Fruit fly (Drosophila melanogaster) whole organism, embryonic: ENCODE data around the gene CG6790.

Source experiments
- CG16815 ChIP-seq: fragments of 200-800 bp; sonication (Bioruptor generic); optimal IDR thresholded peaks from 3 replicates; lab custom pipeline; 2017; ENCODE audit warnings: missing biosample characterization, mild to moderate bottlenecking, missing genetic modification characterization
- CG17359 ChIP-seq: fragments of 200-800 bp; sonication (Bioruptor generic); optimal IDR thresholded peaks from 3 replicates; lab custom pipeline; 2018; ENCODE audit warnings: missing biosample characterization, mild to moderate bottlenecking, missing genetic modification characterization, moderate library complexity
- CG2129 ChIP-seq: fragments of 200-800 bp; sonication (Bioruptor generic); IDR thresholded peaks from 2 replicates; pipeline ENCODE4 v1.3.6; 2022; ENCODE audit warnings: missing biosample characterization, missing genetic modification characterization; ENCODE audit not compliant: partially characterized antibody
- CG32767 ChIP-seq: fragments of 200-800 bp; sonication (Bioruptor generic); IDR thresholded peaks from 2 replicates; pipeline ENCODE4 v1.3.6; 2022; ENCODE audit warnings: missing biosample characterization, missing genetic modification characterization
- CG4328 ChIP-seq: fragments of 200-800 bp; sonication (Bioruptor generic); optimal IDR thresholded peaks from 3 replicates; lab custom pipeline; 2017; ENCODE audit warnings: missing biosample characterization, missing genetic modification reagents, missing genetic modification characterization
- Dref ChIP-seq: fragments of 200-800 bp; sonication (Bioruptor generic); IDR thresholded peaks from 2 replicates; pipeline ENCODE4 v1.3.6; 2022; ENCODE audit warnings: missing biosample characterization, missing genetic modification characterization
- Gug ChIP-seq: fragments of 200-800 bp; sonication (Bioruptor generic); IDR thresholded peaks from 4 replicates; pipeline ENCODE4 v1.3.6; 2022; ENCODE audit warnings: missing biosample characterization, missing genetic modification characterization
- HLH3B ChIP-seq: fragments of 200-800 bp; sonication (Bioruptor generic); IDR thresholded peaks from 2 replicates; pipeline ENCODE4 v1.3.6; 2022; ENCODE audit warnings: missing biosample characterization, missing genetic modification characterization
- Hr51 ChIP-seq, 2 experiments: fragments of 200-800 bp; sonication (Bioruptor generic); optimal IDR thresholded peaks; 2 replicates in 1 of 2; 3 replicates in 1 of 2; lab custom pipeline; 2016 to 2018; ENCODE audit warnings: missing biosample characterization in 2 of 2, missing genetic modification characterization in 2 of 2, mild to moderate bottlenecking in 1 of 2, moderate library complexity in 1 of 2
- Optix ChIP-seq: fragments of 200-800 bp; sonication (Bioruptor generic); IDR thresholded peaks from 3 replicates; pipeline ENCODE4 v1.3.6; 2022; ENCODE audit warnings: missing biosample characterization, missing genetic modification characterization
- wor ChIP-seq: fragments of 200-800 bp; sonication (Bioruptor generic); IDR thresholded peaks from 2 replicates; pipeline ENCODE4 v1.3.6; 2022; ENCODE audit warnings: missing biosample characterization, missing genetic modification characterization
- zfh2 ChIP-seq: fragments of 200-800 bp; sonication (Bioruptor generic); optimal IDR thresholded peaks from 2 replicates; lab custom pipeline; 2016; ENCODE audit warnings: missing biosample characterization, missing genetic modification characterization

DNA sequence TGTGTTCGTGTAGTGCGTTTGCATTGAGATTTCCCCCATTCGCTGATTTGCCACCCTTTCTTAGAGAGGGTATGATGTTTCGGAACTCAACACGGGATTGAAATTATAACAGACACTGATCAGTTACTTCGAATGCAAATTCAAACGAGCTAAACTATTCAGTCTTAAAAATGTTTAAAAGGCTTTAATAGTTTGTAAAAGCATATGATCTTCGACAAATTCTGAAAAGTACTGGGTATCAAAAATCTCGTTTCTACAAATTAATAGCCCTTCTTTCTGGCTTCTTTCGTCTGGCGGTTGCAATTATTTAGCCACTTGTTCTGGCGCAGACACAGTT, 3.7 kb upstream of the CG6790 start:
- TF ChIP-seq zfh2 (GFP tag; lab: Kevin White, UChicago) (peak; percentile 11), Gug (peak; percentile 57), Hr51 (GFP tag; optimal IDR thresholded peaks at IDR 0.05; lab: Kevin White, UChicago) (peak; percentile 35 to 87), HLH3B (GFP tag; lab: Robert Waterston, UW) (peak; percentile 75), CG32767 (GFP tag; lab: Robert Waterston, UW) (peak; percentile 58; the same call in 1 of the 2 replicates), CG2129 (no peak), CG16815 (peak; percentile 31), wor (peak; percentile 63), Optix (GFP tag; lab: Robert Waterston, UW) (peak; percentile 79), CG4328 (GFP tag; lab: Kevin White, UChicago) (no peak), CG17359 (peak; percentile 85), Dref (no peak)
